Fruit fly (Drosophila melanogaster) whole organism, embryonic: ENCODE data around the gene mRRF2.

Experiments
- ATbp ChIP-seq: fragments of 200-800 bp; sonication (Bioruptor generic); optimal IDR thresholded peaks from 2 replicates; lab custom pipeline; 2017; ENCODE audit warnings: missing biosample characterization, mild to moderate bottlenecking, missing genetic modification characterization, missing genetic modification reagents
- B-H1 ChIP-seq: fragments of 200-800 bp; sonication (Bioruptor generic); IDR thresholded peaks from 3 replicates; pipeline ENCODE4 v1.3.6; 2022; ENCODE audit warnings: missing biosample characterization, missing genetic modification characterization
- CG10959 ChIP-seq: fragments of 200-800 bp; sonication (Bioruptor generic); IDR thresholded peaks from 2 replicates; pipeline ENCODE4 v1.3.6; 2022; ENCODE audit warnings: missing biosample characterization, missing genetic modification characterization
- CG11093 ChIP-seq: fragments of 200-800 bp; sonication (Bioruptor generic); IDR thresholded peaks from 3 replicates; pipeline ENCODE4 v1.3.6; 2022; ENCODE audit warnings: missing biosample characterization, missing genetic modification characterization
- CG11695 ChIP-seq: fragments of 200-800 bp; sonication (Bioruptor generic); IDR thresholded peaks from 3 replicates; pipeline ENCODE4 v1.3.6; 2022; ENCODE audit warnings: missing biosample characterization, missing genetic modification characterization
- CG1233 ChIP-seq: fragments of 200-800 bp; sonication (Bioruptor generic); optimal IDR thresholded peaks from 4 replicates; lab custom pipeline; 2018; ENCODE audit warnings: missing biosample characterization, mild to moderate bottlenecking, missing genetic modification characterization
- CG12744 ChIP-seq: fragments of 200-800 bp; sonication (Bioruptor generic); optimal IDR thresholded peaks from 2 replicates; lab custom pipeline; 2016; ENCODE audit warnings: missing biosample characterization, missing genetic modification characterization
- CG13123 ChIP-seq: fragments of 200-800 bp; sonication (Bioruptor generic); optimal IDR thresholded peaks from 2 replicates; lab custom pipeline; 2016; ENCODE audit warnings: missing biosample characterization, missing genetic modification characterization
- CG15479 ChIP-seq: fragments of 200-800 bp; sonication (Bioruptor generic); optimal IDR thresholded peaks from 3 replicates; lab custom pipeline; 2019; ENCODE audit warnings: missing biosample characterization, mild to moderate bottlenecking, missing genetic modification characterization, moderate library complexity
- CG17385 ChIP-seq: fragments of 200-800 bp; sonication (Bioruptor generic); optimal IDR thresholded peaks from 3 replicates; lab custom pipeline; 2018; ENCODE audit warnings: missing biosample characterization, mild to moderate bottlenecking, missing genetic modification characterization
- CG30431 ChIP-seq: fragments of 200-800 bp; sonication (Bioruptor generic); optimal IDR thresholded peaks from 2 replicates; lab custom pipeline; 2017; ENCODE audit warnings: missing biosample characterization, missing genetic modification characterization
- CG31388 ChIP-seq: fragments of 200-800 bp; sonication (Bioruptor generic); optimal IDR thresholded peaks from 2 replicates; lab custom pipeline; 2016; ENCODE audit warnings: missing biosample characterization, missing genetic modification characterization
- CG3281 ChIP-seq: fragments of 200-800 bp; sonication (Bioruptor generic); optimal IDR thresholded peaks from 3 replicates; lab custom pipeline; 2017; ENCODE audit warnings: missing biosample characterization, mild to moderate bottlenecking, missing genetic modification characterization
- CG34422 ChIP-seq: fragments of 200-800 bp; sonication (Bioruptor generic); IDR thresholded peaks from 3 replicates; pipeline ENCODE4 v1.3.6; 2022; ENCODE audit warnings: missing biosample characterization, missing genetic modification characterization
- CG3838 ChIP-seq: fragments of 200-800 bp; sonication (Bioruptor generic); optimal IDR thresholded peaks from 3 replicates; lab custom pipeline; 2016; ENCODE audit warnings: missing biosample characterization, missing genetic modification characterization
- CG4424 ChIP-seq: fragments of 200-800 bp; sonication (Bioruptor generic); optimal IDR thresholded peaks from 3 replicates; lab custom pipeline; 2016; ENCODE audit warnings: missing biosample characterization, missing genetic modification characterization
- CG7963 ChIP-seq: fragments of 200-800 bp; sonication (Bioruptor generic); IDR thresholded peaks from 3 replicates; pipeline ENCODE4 v1.3.6; 2022; ENCODE audit warnings: missing biosample characterization, missing genetic modification characterization; ENCODE audit not compliant: partially characterized antibody
- CG8765 ChIP-seq: fragments of 200-800 bp; sonication (Bioruptor generic); IDR thresholded peaks from 2 replicates; pipeline ENCODE4 v1.3.6; 2022; ENCODE audit warnings: missing biosample characterization, missing genetic modification characterization
- Camta ChIP-seq: fragments of 200-800 bp; sonication (Bioruptor generic); optimal IDR thresholded peaks from 2 replicates; lab custom pipeline; 2016; ENCODE audit warnings: missing biosample characterization, missing genetic modification characterization
- Dad ChIP-seq: fragments of 200-800 bp; sonication (Bioruptor generic); optimal IDR thresholded peaks from 3 replicates; lab custom pipeline; 2016; ENCODE audit warnings: missing biosample characterization, missing genetic modification characterization
- HHEX ChIP-seq: fragments of 200-800 bp; sonication (Bioruptor generic); optimal IDR thresholded peaks from 3 replicates; lab custom pipeline; 2017; ENCODE audit warnings: missing biosample characterization, mild to moderate bottlenecking, missing genetic modification characterization, missing genetic modification reagents
- Hmr ChIP-seq: fragments of 200-800 bp; sonication (Bioruptor generic); optimal IDR thresholded peaks from 3 replicates; lab custom pipeline; 2017; ENCODE audit warnings: mild to moderate bottlenecking, missing biosample characterization, missing genetic modification reagents, missing genetic modification characterization
- Jarid2 ChIP-seq: fragments of 200-800 bp; sonication (Bioruptor generic); optimal IDR thresholded peaks from 3 replicates; lab custom pipeline; 2017; ENCODE audit warnings: mild to moderate bottlenecking, missing biosample characterization, missing genetic modification reagents, missing genetic modification characterization
- Mes4 ChIP-seq: fragments of 200-800 bp; sonication (Bioruptor generic); optimal IDR thresholded peaks from 2 replicates; lab custom pipeline; 2016; ENCODE audit warnings: missing biosample characterization, missing genetic modification characterization
- NC2α ChIP-seq: fragments of 200-800 bp; sonication (Bioruptor generic); optimal IDR thresholded peaks from 2 replicates; lab custom pipeline; 2016; ENCODE audit warnings: missing biosample characterization, missing genetic modification characterization
- NfI ChIP-seq: fragments of 200-800 bp; sonication (Bioruptor generic); optimal IDR thresholded peaks from 3 replicates; lab custom pipeline; 2018; ENCODE audit warnings: missing biosample characterization, mild to moderate bottlenecking, missing genetic modification characterization, moderate library complexity
- PHDP ChIP-seq: fragments of 200-800 bp; sonication (Bioruptor generic); optimal IDR thresholded peaks from 3 replicates; lab custom pipeline; 2018; ENCODE audit warnings: missing biosample characterization, mild to moderate bottlenecking, missing genetic modification characterization, moderate library complexity
- Poxn ChIP-seq: fragments of 200-800 bp; sonication (Bioruptor generic); IDR thresholded peaks from 2 replicates; pipeline ENCODE4 v1.3.6; 2022; ENCODE audit warnings: missing biosample characterization, missing genetic modification characterization
- Sox102F ChIP-seq: fragments of 200-800 bp; sonication (Bioruptor generic); optimal IDR thresholded peaks from 2 replicates; lab custom pipeline; 2018; ENCODE audit warnings: missing biosample characterization, mild to moderate bottlenecking, missing genetic modification characterization, moderate library complexity
- Trl ChIP-seq, 3 experiments: fragments of >200 bp in 2 of 3; fragments of 200-800 bp in 1 of 3; sonication (Bioruptor generic) in 1 of 3; optimal IDR thresholded peaks; 2 replicates in 1 of 3; 3 replicates in 2 of 3; lab custom pipeline; 2016 to 2017; ENCODE audit warnings: missing biosample characterization in 1 of 3, missing genetic modification characterization in 1 of 3
- Xrp1 ChIP-seq: fragments of 200-800 bp; sonication (Bioruptor generic); IDR thresholded peaks from 2 replicates; pipeline ENCODE4 v1.3.6; 2022; ENCODE audit warnings: missing biosample characterization, missing genetic modification characterization
- ab ChIP-seq: fragments of 200-800 bp; sonication (Bioruptor generic); optimal IDR thresholded peaks from 2 replicates; lab custom pipeline; 2016; ENCODE audit warnings: missing biosample characterization, missing genetic modification characterization
- chm ChIP-seq: fragments of 200-800 bp; sonication (Bioruptor generic); IDR thresholded peaks from 2 replicates; pipeline ENCODE4 v1.3.6; 2022; ENCODE audit warnings: missing biosample characterization, missing genetic modification characterization
- ci ChIP-seq: fragments of 200-800 bp; sonication (Bioruptor generic); IDR thresholded peaks from 3 replicates; pipeline ENCODE4 v1.3.6; 2022; ENCODE audit warnings: missing biosample characterization, missing genetic modification characterization
- danr ChIP-seq: fragments of 200-800 bp; sonication (Bioruptor generic); IDR thresholded peaks from 2 replicates; pipeline ENCODE4 v1.3.6; 2022; ENCODE audit warnings: missing biosample characterization, missing genetic modification characterization
- dati ChIP-seq: fragments of 200-800 bp; sonication (Bioruptor generic); IDR thresholded peaks from 2 replicates; pipeline ENCODE4 v1.3.6; 2022; ENCODE audit warnings: missing biosample characterization, missing genetic modification characterization
- fu2 ChIP-seq: fragments of 200-800 bp; sonication (Bioruptor generic); optimal IDR thresholded peaks from 2 replicates; lab custom pipeline; 2016; ENCODE audit warnings: missing biosample characterization, missing genetic modification characterization
- gro ChIP-seq: fragments of 200-800 bp; sonication (Bioruptor generic); optimal IDR thresholded peaks from 2 replicates; lab custom pipeline; 2016; ENCODE audit warnings: missing biosample characterization, missing genetic modification characterization
- gsb-n ChIP-seq: fragments of 200-800 bp; sonication (Bioruptor generic); optimal IDR thresholded peaks from 3 replicates; lab custom pipeline; 2018; ENCODE audit warnings: missing biosample characterization, mild to moderate bottlenecking, missing genetic modification characterization
- her ChIP-seq: fragments of 200-800 bp; sonication (Bioruptor generic); optimal IDR thresholded peaks from 2 replicates; lab custom pipeline; 2016; ENCODE audit warnings: missing biosample characterization, missing genetic modification characterization
- insv ChIP-seq, 2 experiments: fragments of 200-800 bp; sonication (Bioruptor generic); optimal IDR thresholded peaks; 3 replicates each; lab custom pipeline; 2016 to 2018; ENCODE audit warnings: missing biosample characterization in 2 of 2, missing genetic modification characterization in 2 of 2
- lab ChIP-seq: fragments of 200-800 bp; sonication (Bioruptor generic); optimal IDR thresholded peaks from 3 replicates; lab custom pipeline; 2017; ENCODE audit warnings: missing biosample characterization, missing genetic modification characterization, mild to moderate bottlenecking, moderate library complexity, missing genetic modification reagents
- pfk ChIP-seq: fragments of 200-800 bp; sonication (Bioruptor generic); optimal IDR thresholded peaks from 2 replicates; lab custom pipeline; 2018; ENCODE audit warnings: missing biosample characterization, mild to moderate bottlenecking, missing genetic modification characterization, moderate library complexity
- pzg ChIP-seq: fragments of 200-800 bp; sonication (Bioruptor generic); optimal IDR thresholded peaks from 3 replicates; lab custom pipeline; 2018; ENCODE audit warnings: missing biosample characterization, mild to moderate bottlenecking, missing genetic modification characterization, moderate library complexity
- rib ChIP-seq: fragments of 200-800 bp; sonication (Bioruptor generic); IDR thresholded peaks from 2 replicates; pipeline ENCODE4 v1.3.6; 2022; ENCODE audit warnings: missing biosample characterization, missing genetic modification characterization
- sens-2 ChIP-seq: fragments of 200-800 bp; sonication (Bioruptor generic); IDR thresholded peaks from 2 replicates; pipeline ENCODE4 v1.3.6; 2022; ENCODE audit warnings: missing biosample characterization, missing genetic modification characterization
- sug ChIP-seq: fragments of 200-800 bp; optimal IDR thresholded peaks from 2 replicates; lab custom pipeline; 2019; ENCODE audit warnings: missing biosample characterization, mild to moderate bottlenecking, missing genetic modification characterization, moderate library complexity
- tup ChIP-seq: fragments of 200-800 bp; sonication (Bioruptor generic); optimal IDR thresholded peaks from 2 replicates; lab custom pipeline; 2016; ENCODE audit warnings: missing biosample characterization, mild to moderate bottlenecking, missing genetic modification characterization, moderate library complexity
- wek ChIP-seq: fragments of 200-800 bp; sonication (Bioruptor generic); optimal IDR thresholded peaks from 3 replicates; lab custom pipeline; 2018; ENCODE audit warnings: missing biosample characterization, mild to moderate bottlenecking, missing genetic modification characterization, moderate library complexity
- z ChIP-seq: fragments of 200-800 bp; sonication (Bioruptor generic); IDR thresholded peaks from 3 replicates; pipeline ENCODE4 v1.3.6; 2022; ENCODE audit warnings: missing biosample characterization, missing genetic modification characterization

The mRRF2 gene

DNA sequence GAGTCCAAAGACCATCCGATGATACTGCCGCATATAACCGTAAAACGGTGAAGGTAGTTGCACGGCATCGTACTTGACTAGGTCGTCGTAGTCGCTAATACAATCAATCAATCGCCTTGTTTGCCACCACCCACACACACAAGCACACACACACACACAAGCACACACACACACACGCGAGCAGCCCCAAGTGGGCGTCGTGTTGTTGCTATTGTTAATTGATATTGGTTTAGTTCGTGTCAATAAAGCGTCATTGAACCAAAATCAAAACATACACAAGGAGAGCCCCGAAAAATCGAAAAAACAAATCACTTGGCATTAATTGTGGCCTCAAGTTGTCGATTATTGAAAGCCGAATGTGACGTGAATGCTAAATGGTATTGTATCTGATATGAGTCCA is 17.0 kb upstream of the mRRF2 start (continued):
- TF ChIP-seq CG34422 (GFP tag; lab: Robert Waterston, UW) (0 out of 3 replicates have a peak, but pooled peaks have one; percentile 33), B-H1 (GFP tag; lab: Robert Waterston, UW) (peak; percentile 38; the same call in 1 of the 3 replicates), Poxn (no peak), Sox102F (GFP tag; lab: Kevin White, UChicago) (peak; percentile 27), Camta (GFP tag; lab: Kevin White, UChicago) (peak; percentile 31), z (GFP tag; lab: Robert Waterston, UW) (0 out of 3 replicates have a peak, but pooled peaks have one; percentile 35), pfk (GFP tag; lab: Kevin White, UChicago) (peak; percentile 18), CG13123 (GFP tag; lab: Kevin White, UChicago) (peak; percentile 40), sens-2 (GFP tag; lab: Robert Waterston, UW) (peak; percentile 60), PHDP (tag; lab: Kevin White, UChicago) (peak; percentile 32), insv (GFP tag; optimal IDR thresholded peaks at IDR 0.05; lab: Kevin White, UChicago) (no peak), Dad (GFP tag; lab: Kevin White, UChicago) (peak; percentile 3), gro (GFP tag; lab: Kevin White, UChicago) (peak; percentile 47), Xrp1 (GFP tag; lab: Robert Waterston, UW) (peak; percentile 79), chm (GFP tag; lab: Robert Waterston, UW) (peak; percentile 61), HHEX (GFP tag; lab: Kevin White, UChicago) (peak; percentile 59), sug (tag; lab: Kevin White, UChicago) (peak; percentile 58), Hmr (GFP tag; lab: Kevin White, UChicago) (peak; percentile 74), CG1233 (GFP tag; lab: Kevin White, UChicago) (peak; percentile 54), CG7963 (GFP tag; lab: Robert Waterston, UW) (no peak), CG31388 (no peak), CG15479 (GFP tag; lab: Kevin White, UChicago) (no peak), pzg (GFP tag; lab: Kevin White, UChicago) (no peak), Jarid2 (GFP tag; lab: Kevin White, UChicago) (peak; percentile 18), her (GFP tag; lab: Kevin White, UChicago) (peak; percentile 29), CG12744 (GFP tag; lab: Kevin White, UChicago) (peak; percentile 29), ab (no peak), CG3838 (peak; percentile 10), tup (GFP tag; lab: Kevin White, UChicago) (peak; percentile 19), CG30431 (GFP tag; lab: Kevin White, UChicago) (no peak), wek (GFP tag; lab: Kevin White, UChicago) (peak; percentile 59), ATbp (GFP tag; lab: Kevin White, UChicago) (peak; percentile 79), Mes4 (GFP tag; lab: Kevin White, UChicago) (peak; percentile 50), NfI (peak; percentile 11), CG8765 (GFP tag; lab: Robert Waterston, UW) (no peak), CG3281 (GFP tag; lab: Kevin White, UChicago) (peak; percentile 29), dati (GFP tag; lab: Robert Waterston, UW) (no peak), CG10959 (GFP tag; lab: Robert Waterston, UW) (peak; percentile 5; the same call in 1 of the 2 replicates), CG17385 (GFP tag; lab: Kevin White, UChicago) (peak; percentile 44), danr (0 out of 2 replicates have a peak, but pooled peaks have one; percentile 40), lab (GFP tag; lab: Kevin White, UChicago) (peak; percentile 91), gsb-n (peak; percentile 19), fu2 (GFP tag; lab: Kevin White, UChicago) (no peak), CG11695 (peak; percentile 73; the same call in 2 of the 3 replicates), Trl (optimal IDR thresholded peaks at IDR 0.05; lab: Kevin White, UChicago) (no peak), Trl (GFP tag; optimal IDR thresholded peaks at IDR 0.05; lab: Kevin White, UChicago) (peak; percentile 67), rib (GFP tag; lab: Robert Waterston, UW) (no peak), ci (peak; percentile 86), CG11093 (GFP tag; lab: Robert Waterston, UW) (peak; percentile 7; the same call in 1 of the 3 replicates), CG4424 (no peak), NC2α (GFP tag; lab: Kevin White, UChicago) (peak; percentile 32)
